Worm (Caenorhabditis elegans) whole organism, late embryonic: ENCODE measurements around the gene pgp-10.

Source experiments
- C08G9.2 ChIP-seq: sonication (generic microtip); optimal IDR thresholded peaks from 2 replicates; lab custom pipeline; 2016; ENCODE audit warnings: mild to moderate bottlenecking, missing genetic modification characterization, moderate library complexity, missing compliant biosample characterization
- F13H6.1 ChIP-seq: sonication (generic microtip); optimal IDR thresholded peaks from 2 replicates; lab custom pipeline; 2016; ENCODE audit warnings: missing genetic modification characterization, missing compliant biosample characterization
- K02D7.2 ChIP-seq: sonication (generic microtip); optimal IDR thresholded peaks from 2 replicates; lab custom pipeline; 2017; ENCODE audit warnings: mild to moderate bottlenecking, missing genetic modification characterization, missing compliant biosample characterization
- T23F11.4 ChIP-seq: fragments of 200-800 bp; sonication (Bioruptor generic); optimal IDR thresholded peaks from 2 replicates; lab custom pipeline; 2018; ENCODE audit warnings: mild to moderate bottlenecking, missing genetic modification characterization, missing compliant biosample characterization
- ama-1 ChIP-seq: fragments of 150-350 bp; optimal IDR thresholded peaks from 2 replicates; lab custom pipeline; 2014
- ceh-18 ChIP-seq: sonication (generic microtip); optimal IDR thresholded peaks from 2 replicates; lab custom pipeline; 2016; ENCODE audit warnings: missing genetic modification characterization, missing compliant biosample characterization
- ceh-19 ChIP-seq: fragments of 200-800 bp; sonication (Bioruptor generic); optimal IDR thresholded peaks from 2 replicates; lab custom pipeline; 2018; ENCODE audit warnings: mild to moderate bottlenecking, missing genetic modification characterization, missing compliant biosample characterization
- ceh-2 ChIP-seq: sonication (generic microtip); optimal IDR thresholded peaks from 2 replicates; lab custom pipeline; 2016; ENCODE audit warnings: missing genotype, missing genetic modification characterization, missing compliant biosample characterization
- ceh-22 ChIP-seq: sonication (generic microtip); optimal IDR thresholded peaks from 2 replicates; lab custom pipeline; 2017; ENCODE audit warnings: missing biosample characterization, missing genetic modification characterization
- ceh-24 ChIP-seq: sonication (generic microtip); optimal IDR thresholded peaks from 2 replicates; lab custom pipeline; 2016; ENCODE audit warnings: mild to moderate bottlenecking, missing genetic modification characterization, missing compliant biosample characterization
- ceh-30 ChIP-seq: fragments of 150-350 bp; optimal IDR thresholded peaks from 2 replicates; lab custom pipeline; 2014; ENCODE audit warnings: missing biosample characterization, missing genetic modification characterization
- ceh-34 ChIP-seq: sonication (generic microtip); optimal IDR thresholded peaks from 2 replicates; lab custom pipeline; 2016; ENCODE audit warnings: mild to moderate bottlenecking, missing genetic modification characterization, missing compliant biosample characterization
- ceh-9 ChIP-seq: sonication (generic microtip); optimal IDR thresholded peaks from 2 replicates; lab custom pipeline; 2016; ENCODE audit warnings: mild to moderate bottlenecking, missing genetic modification characterization, inconsistent platforms, missing compliant biosample characterization
- che-1 ChIP-seq: sonication (generic microtip); optimal IDR thresholded peaks from 2 replicates; lab custom pipeline; 2016; ENCODE audit warnings: mild to moderate bottlenecking, missing genetic modification characterization, missing compliant biosample characterization
- dmd-4 ChIP-seq: sonication (generic microtip); optimal IDR thresholded peaks from 2 replicates; lab custom pipeline; 2016; ENCODE audit warnings: borderline replicate concordance, missing genetic modification characterization, missing compliant biosample characterization
- elt-2 ChIP-seq: sonication (generic microtip); optimal IDR thresholded peaks from 2 replicates; lab custom pipeline; 2016; ENCODE audit warnings: missing genetic modification reagents, missing genetic modification characterization, missing compliant biosample characterization
- elt-4 ChIP-seq: sonication (generic microtip); optimal IDR thresholded peaks from 2 replicates; lab custom pipeline; 2016; ENCODE audit warnings: missing genetic modification characterization, missing compliant biosample characterization
- fkh-6 ChIP-seq: sonication (generic microtip); optimal IDR thresholded peaks from 2 replicates; lab custom pipeline; 2016; ENCODE audit warnings: missing genetic modification characterization, missing compliant biosample characterization
- gmeb-2 ChIP-seq: sonication (generic microtip); optimal IDR thresholded peaks from 2 replicates; lab custom pipeline; 2016; ENCODE audit warnings: missing genetic modification characterization, inconsistent platforms, missing compliant biosample characterization
- hlh-15 ChIP-seq: sonication (generic microtip); optimal IDR thresholded peaks from 2 replicates; lab custom pipeline; 2016; ENCODE audit warnings: missing genetic modification characterization, missing compliant biosample characterization
- hlh-30 ChIP-seq: sonication (generic microtip); optimal IDR thresholded peaks from 2 replicates; lab custom pipeline; 2017; ENCODE audit warnings: antibody characterized with exemption, missing genetic modification characterization, missing compliant biosample characterization; ENCODE audit not compliant: insufficient read depth
- hlh-8 ChIP-seq: sonication (generic microtip); optimal IDR thresholded peaks from 2 replicates; lab custom pipeline; 2016; ENCODE audit warnings: missing genotype, missing genetic modification characterization, missing compliant biosample characterization
- lim-6 ChIP-seq: sonication (generic microtip); optimal IDR thresholded peaks from 2 replicates; lab custom pipeline; 2016; ENCODE audit warnings: missing genetic modification characterization, missing compliant biosample characterization
- mec-3 ChIP-seq: sonication (generic microtip); optimal IDR thresholded peaks from 2 replicates; lab custom pipeline; 2016; ENCODE audit warnings: borderline replicate concordance, missing genetic modification characterization, missing compliant biosample characterization
- nhr-11 ChIP-seq: fragments of 150-350 bp; optimal IDR thresholded peaks from 2 replicates; lab custom pipeline; 2014; ENCODE audit warnings: missing biosample characterization, missing genetic modification characterization
- pat-9 ChIP-seq: fragments of 200-800 bp; sonication (Bioruptor generic); optimal IDR thresholded peaks from 2 replicates; lab custom pipeline; 2018; ENCODE audit warnings: mild to moderate bottlenecking, missing genetic modification characterization, moderate library complexity, missing compliant biosample characterization
- pax-1 ChIP-seq: fragments of 150-350 bp; optimal IDR thresholded peaks from 2 replicates; lab custom pipeline; 2014; ENCODE audit warnings: missing biosample characterization, missing genetic modification characterization
- pha-2 ChIP-seq: sonication (generic microtip); optimal IDR thresholded peaks from 2 replicates; lab custom pipeline; 2017; ENCODE audit warnings: mild to moderate bottlenecking, missing genetic modification characterization, missing compliant biosample characterization
- pha-4 ChIP-seq: fragments of 150-350 bp; optimal IDR thresholded peaks from 2 replicates; lab custom pipeline; 2018; ENCODE audit warnings: missing biosample characterization, missing genetic modification reagents, missing genetic modification characterization
- pros-1 ChIP-seq: fragments of 150-350 bp; optimal IDR thresholded peaks from 2 replicates; lab custom pipeline; 2014; ENCODE audit warnings: missing biosample characterization, missing genetic modification reagents, missing genetic modification characterization
- ref-2 ChIP-seq: sonication (generic microtip); optimal IDR thresholded peaks from 2 replicates; lab custom pipeline; 2016; ENCODE audit warnings: missing genetic modification characterization, missing compliant biosample characterization
- tbx-7 ChIP-seq: sonication (generic microtip); optimal IDR thresholded peaks from 2 replicates; lab custom pipeline; 2016; ENCODE audit warnings: missing genotype, missing genetic modification characterization, missing compliant biosample characterization
- unc-42 ChIP-seq: sonication (generic microtip); optimal IDR thresholded peaks from 2 replicates; lab custom pipeline; 2016; ENCODE audit warnings: missing genotype, missing genetic modification characterization, missing compliant biosample characterization
- zip-5 ChIP-seq: sonication (generic microtip); optimal IDR thresholded peaks from 2 replicates; lab custom pipeline; 2016; ENCODE audit warnings: missing genetic modification characterization, missing compliant biosample characterization
- ztf-16 ChIP-seq: sonication (generic microtip); optimal IDR thresholded peaks from 2 replicates; lab custom pipeline; 2017; ENCODE audit warnings: missing genetic modification characterization, missing compliant biosample characterization

pgp-10 gene

DNA sequence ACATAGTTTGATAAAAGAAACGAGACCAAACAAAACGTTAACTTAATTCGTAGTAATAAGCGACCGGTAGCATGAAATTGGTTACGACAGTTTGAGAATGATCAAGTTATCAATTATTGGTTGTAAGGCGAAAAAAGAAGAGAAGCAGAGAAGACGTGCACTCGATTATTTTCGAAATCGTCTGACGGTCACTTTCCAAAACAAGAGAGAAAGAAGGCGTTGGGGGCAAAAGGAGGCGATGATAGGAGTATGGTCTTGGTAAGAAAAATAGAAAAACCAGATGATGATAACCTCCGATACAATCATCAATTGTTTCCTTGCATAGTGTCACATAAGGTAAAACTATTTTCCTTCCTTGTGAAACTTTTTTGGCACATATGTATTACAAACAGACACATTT lies 1.4 kb upstream of the pgp-10 start:
- TF ChIP-seq pha-4 (tag; lab: Kevin White, UChicago) (no peak), F13H6.1 (tag; lab: Kevin White, UChicago) (no peak), ceh-22 (tag; lab: Kevin White, UChicago) (no peak), pros-1 (tag; lab: Kevin White, UChicago) (no peak), ceh-19 (GFP tag; lab: Kevin White, UChicago) (no peak), elt-2 (tag; lab: Kevin White, UChicago) (no peak), hlh-30 (tag; lab: Kevin White, UChicago) (no peak), elt-4 (no peak), lim-6 (tag; lab: Kevin White, UChicago) (no peak), tbx-7 (tag; lab: Kevin White, UChicago) (no peak)

DNA sequence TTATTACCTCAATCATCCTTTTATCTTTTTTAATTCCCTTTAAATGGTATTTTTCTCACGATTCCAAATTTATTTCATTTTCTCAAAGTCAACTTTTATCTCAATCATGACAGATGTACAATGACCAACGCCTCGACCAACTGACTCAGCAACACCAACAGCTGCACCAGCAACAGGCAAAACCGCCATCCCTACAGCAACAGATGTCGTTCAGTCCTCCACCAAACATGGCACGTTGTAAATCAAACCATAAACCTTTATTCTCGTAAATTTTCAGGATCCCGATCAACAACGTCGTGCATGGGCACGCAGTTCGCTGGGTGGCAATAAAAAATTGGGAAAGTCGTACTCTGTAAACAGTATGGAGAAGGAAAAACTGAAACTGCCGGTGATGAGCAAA lies 3.9 kb downstream of the pgp-10 start:
- TF ChIP-seq pax-1 (no peak), ceh-30 (no peak), ceh-18 (no peak), mec-3 (tag; lab: Kevin White, UChicago) (no peak)

DNA sequence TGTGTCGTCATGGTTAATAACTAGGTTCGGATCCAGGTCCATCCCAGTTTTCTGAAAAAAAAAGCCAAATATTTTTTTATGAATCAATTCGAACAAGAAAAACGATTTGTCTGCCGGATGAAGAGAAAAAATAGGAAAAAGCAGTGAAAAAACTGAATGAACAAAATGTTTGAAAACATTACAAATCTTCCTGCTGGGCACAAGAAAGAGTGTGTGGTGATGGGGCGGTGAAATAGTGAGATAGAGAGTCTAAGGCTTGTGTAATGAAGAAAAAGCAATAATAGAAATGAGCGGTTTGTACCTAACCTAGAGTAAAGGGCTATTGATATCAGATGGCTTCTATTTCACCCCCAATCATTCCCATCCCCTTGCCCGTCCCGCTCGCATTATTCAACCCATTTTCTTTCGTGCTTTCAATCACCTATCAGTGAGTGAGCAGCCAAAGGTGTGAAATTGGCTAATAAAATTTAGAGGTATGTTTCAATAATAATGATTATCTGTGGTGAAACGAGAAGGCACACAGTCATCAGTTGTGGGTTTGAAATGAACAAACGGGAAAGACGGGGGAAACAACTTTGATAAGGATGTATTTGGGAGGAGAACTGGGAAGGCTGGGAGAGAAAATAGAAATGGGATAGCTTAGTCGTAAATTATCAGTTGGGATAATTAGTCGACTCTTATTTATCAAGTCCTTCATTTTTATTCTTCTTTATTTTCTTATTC lies 11.9 kb downstream of the pgp-10 start, which contains the start of gene bar-1:
Gene bar-1, minus strand, starts transcription at position 51 of the 723 bp plus-strand sequence.
- TF ChIP-seq ref-2 (tag; lab: Kevin White, UChicago) (no peak), hlh-15 (tag; lab: Kevin White, UChicago) (no peak), ama-1 (no peak), che-1 (no peak), ceh-9 (tag; lab: Kevin White, UChicago) (no peak), pha-2 (tag; lab: Kevin White, UChicago) (no peak), ceh-2 (no peak), nhr-11 (tag; lab: Kevin White, UChicago) (no peak), dmd-4 (tag; lab: Kevin White, UChicago) (no peak)

DNA sequence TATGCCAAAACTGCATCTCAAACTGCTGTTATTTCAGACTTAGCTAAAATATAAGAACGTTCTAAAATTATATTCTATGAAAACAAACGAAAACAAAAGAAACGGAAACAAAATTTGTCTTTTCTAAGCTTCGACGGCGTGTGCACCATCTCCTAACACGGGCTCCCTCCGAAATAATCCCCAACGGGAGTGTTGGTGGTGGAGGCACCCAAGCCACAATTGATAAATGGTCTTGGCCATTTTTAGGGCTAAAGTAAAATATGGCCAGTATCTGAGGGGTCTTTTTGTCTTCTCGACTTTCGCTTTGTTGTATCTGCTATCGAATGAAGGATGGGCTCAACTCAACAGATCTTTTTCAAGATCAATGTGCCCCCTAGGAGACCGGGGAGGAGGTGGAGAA lies 16.6 kb downstream of the pgp-10 start:
- TF ChIP-seq ref-2 (tag; lab: Kevin White, UChicago) (no peak), C08G9.2 (tag; lab: Kevin White, UChicago) (no peak), hlh-15 (tag; lab: Kevin White, UChicago) (no peak)

DNA sequence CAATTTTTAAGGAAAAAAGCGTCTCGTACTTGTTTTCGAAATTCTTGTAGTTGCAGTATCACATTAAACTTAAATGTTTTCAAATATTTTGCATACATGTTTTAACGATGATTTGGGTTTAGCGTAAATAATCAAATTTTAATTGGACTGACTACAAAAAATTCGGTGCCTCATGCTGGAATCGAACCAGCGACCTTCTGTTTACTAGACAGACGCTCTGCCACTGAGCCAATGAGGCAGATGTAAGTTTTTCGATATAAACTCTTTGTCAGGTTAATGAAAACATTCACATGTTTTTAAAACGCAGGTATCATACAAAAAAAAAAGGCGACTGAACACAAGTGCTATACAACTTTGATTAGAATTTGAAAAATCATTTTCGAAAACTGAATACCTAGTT lies 18.0 kb downstream of the pgp-10 start:
- TF ChIP-seq ceh-9 (tag; lab: Kevin White, UChicago) (no peak), gmeb-2 (tag; lab: Kevin White, UChicago) (no peak), ceh-24 (no peak), ceh-30 (no peak), ceh-19 (GFP tag; lab: Kevin White, UChicago) (no peak), T23F11.4 (GFP tag; lab: Kevin White, UChicago) (no peak), fkh-6 (tag; lab: Kevin White, UChicago) (no peak), hlh-8 (tag; lab: Kevin White, UChicago) (no peak), hlh-15 (tag; lab: Kevin White, UChicago) (no peak), pat-9 (tag; lab: Kevin White, UChicago) (no peak), ceh-22 (tag; lab: Kevin White, UChicago) (no peak), ztf-16 (tag; lab: Kevin White, UChicago) (no peak), nhr-11 (tag; lab: Kevin White, UChicago) (no peak), K02D7.2 (no peak), unc-42 (tag; lab: Kevin White, UChicago) (no peak), ceh-34 (no peak), pha-2 (tag; lab: Kevin White, UChicago) (no peak), zip-5 (tag; lab: Kevin White, UChicago) (no peak)
